Worm (Caenorhabditis elegans): ENCODE data around the gene C25E10.5.

DNA sequence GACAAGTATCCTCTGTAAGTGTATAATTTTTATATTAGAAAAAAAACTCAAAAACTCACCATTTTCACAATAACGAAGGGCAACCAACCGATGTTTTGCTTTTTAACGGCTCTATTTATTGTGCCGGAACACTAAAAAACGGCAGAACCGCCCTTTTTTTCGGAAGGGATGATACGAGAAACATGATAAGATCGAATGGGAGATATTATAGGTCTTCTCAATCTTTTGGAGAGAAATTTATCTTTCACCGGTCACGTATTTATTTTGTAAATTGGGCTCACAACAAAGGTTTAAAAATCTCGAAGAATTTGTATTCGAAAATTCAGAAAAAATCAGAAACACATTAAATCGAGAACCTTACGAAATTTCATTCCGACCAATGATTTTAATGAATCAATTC, 24.4 kb downstream of the C25E10.5 start, which contains the start of gene swm-1:
- no peak for TF ChIP-seq pha-4 (tag; optimal IDR thresholded peaks at IDR 0.05)
- no peak for TF ChIP-seq ceh-24 (tag; optimal IDR thresholded peaks at IDR 0.05)
- TF ChIP-seq elt-4 (tag; optimal IDR thresholded peaks at IDR 0.05), result no peak
- no peak for TF ChIP-seq unc-55 (GFP tag; optimal IDR thresholded peaks at IDR 0.05)
- no peak for TF ChIP-seq ceh-30 (tag; optimal IDR thresholded peaks at IDR 0.05)
- TF ChIP-seq hlh-30 (tag; optimal IDR thresholded peaks at IDR 0.05; ENCODE audit: insufficient read depth), result no peak
- TF ChIP-seq eyg-1 (tag; optimal IDR thresholded peaks at IDR 0.05), result no peak
- TF ChIP-seq C38D4.7 (GFP tag; optimal IDR thresholded peaks at IDR 0.05), result no peak
- TF ChIP-seq dve-1 (tag; optimal IDR thresholded peaks at IDR 0.05), result no peak
- no peak for TF ChIP-seq fkh-10 (GFP tag; optimal IDR thresholded peaks at IDR 0.05)
- no peak for TF ChIP-seq ama-1 (optimal IDR thresholded peaks at IDR 0.05)
